Worm (Caenorhabditis elegans) whole organism, late embryonic: ENCODE measurements around the gene srx-118.

Source experiments
- F13H6.1 ChIP-seq: sonication (generic microtip); optimal IDR thresholded peaks from 2 replicates; lab custom pipeline; 2016; ENCODE audit warnings: missing genetic modification characterization, missing compliant biosample characterization
- K02D7.2 ChIP-seq: sonication (generic microtip); optimal IDR thresholded peaks from 2 replicates; lab custom pipeline; 2017; ENCODE audit warnings: mild to moderate bottlenecking, missing genetic modification characterization, missing compliant biosample characterization
- T23F11.4 ChIP-seq: fragments of 200-800 bp; sonication (Bioruptor generic); optimal IDR thresholded peaks from 2 replicates; lab custom pipeline; 2018; ENCODE audit warnings: mild to moderate bottlenecking, missing genetic modification characterization, missing compliant biosample characterization
- ahr-1 ChIP-seq: sonication (generic microtip); optimal IDR thresholded peaks from 2 replicates; lab custom pipeline; 2016; ENCODE audit warnings: missing genetic modification characterization, missing compliant biosample characterization
- ama-1 ChIP-seq: fragments of 150-350 bp; optimal IDR thresholded peaks from 2 replicates; lab custom pipeline; 2014
- ceh-14 ChIP-seq: sonication (generic microtip); optimal IDR thresholded peaks from 2 replicates; lab custom pipeline; 2016; ENCODE audit warnings: missing genotype, missing genetic modification characterization, missing compliant biosample characterization
- ceh-19 ChIP-seq: fragments of 200-800 bp; sonication (Bioruptor generic); optimal IDR thresholded peaks from 2 replicates; lab custom pipeline; 2018; ENCODE audit warnings: mild to moderate bottlenecking, missing genetic modification characterization, missing compliant biosample characterization
- ceh-22 ChIP-seq: sonication (generic microtip); optimal IDR thresholded peaks from 2 replicates; lab custom pipeline; 2017; ENCODE audit warnings: missing biosample characterization, missing genetic modification characterization
- ceh-24 ChIP-seq: sonication (generic microtip); optimal IDR thresholded peaks from 2 replicates; lab custom pipeline; 2016; ENCODE audit warnings: mild to moderate bottlenecking, missing genetic modification characterization, missing compliant biosample characterization
- ceh-31 ChIP-seq: sonication (generic microtip); optimal IDR thresholded peaks from 2 replicates; lab custom pipeline; 2016; ENCODE audit warnings: missing genetic modification characterization, missing compliant biosample characterization
- ceh-34 ChIP-seq: sonication (generic microtip); optimal IDR thresholded peaks from 2 replicates; lab custom pipeline; 2016; ENCODE audit warnings: mild to moderate bottlenecking, missing genetic modification characterization, missing compliant biosample characterization
- ceh-45 ChIP-seq: fragments of 200-800 bp; sonication (Bioruptor generic); IDR thresholded peaks from 2 replicates; pipeline ENCODE4 v1.3.6; 2022; ENCODE audit warnings: missing genetic modification reagents, missing genetic modification characterization, missing compliant biosample characterization
- ceh-48 ChIP-seq: sonication (generic microtip); optimal IDR thresholded peaks from 2 replicates; lab custom pipeline; 2016; ENCODE audit warnings: missing genetic modification characterization, inconsistent platforms, missing compliant biosample characterization
- ceh-6 ChIP-seq: fragments of 200-800 bp; sonication (Bioruptor generic); optimal IDR thresholded peaks from 2 replicates; lab custom pipeline; 2018; ENCODE audit warnings: mild to moderate bottlenecking, missing genetic modification characterization, missing compliant biosample characterization
- che-1 ChIP-seq: sonication (generic microtip); optimal IDR thresholded peaks from 2 replicates; lab custom pipeline; 2016; ENCODE audit warnings: mild to moderate bottlenecking, missing genetic modification characterization, missing compliant biosample characterization
- dve-1 ChIP-seq: sonication (generic microtip); optimal IDR thresholded peaks from 2 replicates; lab custom pipeline; 2017; ENCODE audit warnings: antibody characterized with exemption, mild to moderate bottlenecking, missing genetic modification characterization, missing compliant biosample characterization
- elt-2 ChIP-seq: sonication (generic microtip); optimal IDR thresholded peaks from 2 replicates; lab custom pipeline; 2016; ENCODE audit warnings: missing genetic modification reagents, missing genetic modification characterization, missing compliant biosample characterization
- elt-4 ChIP-seq: sonication (generic microtip); optimal IDR thresholded peaks from 2 replicates; lab custom pipeline; 2016; ENCODE audit warnings: missing genetic modification characterization, missing compliant biosample characterization
- ets-4 ChIP-seq: sonication (generic microtip); optimal IDR thresholded peaks from 2 replicates; lab custom pipeline; 2016; ENCODE audit warnings: missing genetic modification characterization, missing compliant biosample characterization
- eyg-1 ChIP-seq: sonication (generic microtip); optimal IDR thresholded peaks from 2 replicates; lab custom pipeline; 2016; ENCODE audit warnings: missing genotype, missing genetic modification characterization, missing compliant biosample characterization
- fax-1 ChIP-seq: sonication (generic microtip); optimal IDR thresholded peaks from 2 replicates; lab custom pipeline; 2016; ENCODE audit warnings: missing genotype, missing genetic modification characterization, missing compliant biosample characterization
- fkh-6 ChIP-seq: sonication (generic microtip); optimal IDR thresholded peaks from 2 replicates; lab custom pipeline; 2016; ENCODE audit warnings: missing genetic modification characterization, missing compliant biosample characterization
- gmeb-2 ChIP-seq: sonication (generic microtip); optimal IDR thresholded peaks from 2 replicates; lab custom pipeline; 2016; ENCODE audit warnings: missing genetic modification characterization, inconsistent platforms, missing compliant biosample characterization
- hlh-15 ChIP-seq: sonication (generic microtip); optimal IDR thresholded peaks from 2 replicates; lab custom pipeline; 2016; ENCODE audit warnings: missing genetic modification characterization, missing compliant biosample characterization
- hlh-30 ChIP-seq: sonication (generic microtip); optimal IDR thresholded peaks from 2 replicates; lab custom pipeline; 2017; ENCODE audit warnings: antibody characterized with exemption, missing genetic modification characterization, missing compliant biosample characterization; ENCODE audit not compliant: insufficient read depth
- hlh-6 ChIP-seq: sonication (generic microtip); optimal IDR thresholded peaks from 2 replicates; lab custom pipeline; 2016; ENCODE audit warnings: missing genotype, missing genetic modification characterization, missing compliant biosample characterization
- hlh-8 ChIP-seq: sonication (generic microtip); optimal IDR thresholded peaks from 2 replicates; lab custom pipeline; 2016; ENCODE audit warnings: missing genotype, missing genetic modification characterization, missing compliant biosample characterization
- lin-11 ChIP-seq: fragments of 200-800 bp; sonication (Bioruptor generic); optimal IDR thresholded peaks from 2 replicates; lab custom pipeline; 2018; ENCODE audit warnings: mild to moderate bottlenecking, missing genetic modification characterization, missing compliant biosample characterization
- madf-2 ChIP-seq: sonication (generic microtip); optimal IDR thresholded peaks from 2 replicates; lab custom pipeline; 2017; ENCODE audit warnings: missing genetic modification characterization, missing compliant biosample characterization
- mec-3 ChIP-seq: sonication (generic microtip); optimal IDR thresholded peaks from 2 replicates; lab custom pipeline; 2016; ENCODE audit warnings: borderline replicate concordance, missing genetic modification characterization, missing compliant biosample characterization
- nfya-1 ChIP-seq: sonication (generic microtip); optimal IDR thresholded peaks from 2 replicates; lab custom pipeline; 2017; ENCODE audit warnings: missing genetic modification characterization, mild to moderate bottlenecking, missing compliant biosample characterization, antibody characterized with exemption, moderate library complexity
- nhr-232 ChIP-seq: sonication (generic microtip); optimal IDR thresholded peaks from 2 replicates; lab custom pipeline; 2016; ENCODE audit warnings: missing genetic modification characterization, missing compliant biosample characterization
- odd-2 ChIP-seq: sonication (generic microtip); optimal IDR thresholded peaks from 2 replicates; lab custom pipeline; 2017; ENCODE audit warnings: antibody characterized with exemption, mild to moderate bottlenecking, missing genetic modification characterization, missing compliant biosample characterization
- pag-3 ChIP-seq: sonication (generic microtip); optimal IDR thresholded peaks from 2 replicates; lab custom pipeline; 2016; ENCODE audit warnings: missing compliant biosample characterization, missing genetic modification characterization, borderline replicate concordance
- pat-9 ChIP-seq: fragments of 200-800 bp; sonication (Bioruptor generic); optimal IDR thresholded peaks from 2 replicates; lab custom pipeline; 2018; ENCODE audit warnings: mild to moderate bottlenecking, missing genetic modification characterization, moderate library complexity, missing compliant biosample characterization
- pax-1 ChIP-seq: fragments of 150-350 bp; optimal IDR thresholded peaks from 2 replicates; lab custom pipeline; 2014; ENCODE audit warnings: missing biosample characterization, missing genetic modification characterization
- pha-2 ChIP-seq: sonication (generic microtip); optimal IDR thresholded peaks from 2 replicates; lab custom pipeline; 2017; ENCODE audit warnings: mild to moderate bottlenecking, missing genetic modification characterization, missing compliant biosample characterization
- pha-4 ChIP-seq: fragments of 150-350 bp; optimal IDR thresholded peaks from 2 replicates; lab custom pipeline; 2018; ENCODE audit warnings: missing biosample characterization, missing genetic modification reagents, missing genetic modification characterization
- pqm-1 ChIP-seq: sonication (generic microtip); optimal IDR thresholded peaks from 2 replicates; lab custom pipeline; 2016; ENCODE audit warnings: missing genetic modification characterization, missing compliant biosample characterization
- pros-1 ChIP-seq: fragments of 150-350 bp; optimal IDR thresholded peaks from 2 replicates; lab custom pipeline; 2014; ENCODE audit warnings: missing biosample characterization, missing genetic modification reagents, missing genetic modification characterization
- ref-2 ChIP-seq: sonication (generic microtip); optimal IDR thresholded peaks from 2 replicates; lab custom pipeline; 2016; ENCODE audit warnings: missing genetic modification characterization, missing compliant biosample characterization
- rnt-1 ChIP-seq: sonication (generic microtip); optimal IDR thresholded peaks from 2 replicates; lab custom pipeline; 2016; ENCODE audit warnings: missing genetic modification characterization, missing compliant biosample characterization
- sdc-2 ChIP-seq: sonication (generic microtip); optimal IDR thresholded peaks from 2 replicates; lab custom pipeline; 2016; ENCODE audit warnings: missing genotype, missing genetic modification characterization, missing compliant biosample characterization
- sox-2 ChIP-seq: fragments of 200-800 bp; sonication (Bioruptor generic); IDR thresholded peaks from 2 replicates; pipeline ENCODE4 v1.3.6; 2022; ENCODE audit warnings: missing genetic modification reagents, missing genetic modification characterization, missing compliant biosample characterization
- sox-4 ChIP-seq: sonication (generic microtip); optimal IDR thresholded peaks from 2 replicates; lab custom pipeline; 2017; ENCODE audit warnings: mild to moderate bottlenecking, missing genetic modification characterization, inconsistent platforms, missing compliant biosample characterization
- syd-9 ChIP-seq: sonication (generic microtip); optimal IDR thresholded peaks from 2 replicates; lab custom pipeline; 2016; ENCODE audit warnings: mild to moderate bottlenecking, missing genetic modification characterization, moderate library complexity, missing compliant biosample characterization
- tbx-7 ChIP-seq: sonication (generic microtip); optimal IDR thresholded peaks from 2 replicates; lab custom pipeline; 2016; ENCODE audit warnings: missing genotype, missing genetic modification characterization, missing compliant biosample characterization
- ttx-3 ChIP-seq: sonication (generic microtip); optimal IDR thresholded peaks from 2 replicates; lab custom pipeline; 2016; ENCODE audit warnings: missing genetic modification reagents, missing genetic modification characterization, missing compliant biosample characterization
- unc-42 ChIP-seq: sonication (generic microtip); optimal IDR thresholded peaks from 2 replicates; lab custom pipeline; 2016; ENCODE audit warnings: missing genotype, missing genetic modification characterization, missing compliant biosample characterization
- unc-55 ChIP-seq: sonication (generic microtip); optimal IDR thresholded peaks from 2 replicates; lab custom pipeline; 2017; ENCODE audit warnings: missing biosample characterization, missing genetic modification reagents, missing genetic modification characterization
- unc-86 ChIP-seq: sonication (generic microtip); optimal IDR thresholded peaks from 2 replicates; lab custom pipeline; 2016; ENCODE audit warnings: missing genetic modification characterization, missing compliant biosample characterization
- zip-5 ChIP-seq: sonication (generic microtip); optimal IDR thresholded peaks from 2 replicates; lab custom pipeline; 2016; ENCODE audit warnings: missing genetic modification characterization, missing compliant biosample characterization
- ztf-16 ChIP-seq: sonication (generic microtip); optimal IDR thresholded peaks from 2 replicates; lab custom pipeline; 2017; ENCODE audit warnings: missing genetic modification characterization, missing compliant biosample characterization

The srx-118 gene

ce11 chrII:12494556-12495131, 31.0 kb upstream of the srx-118 start, which contains the start of gene col-85:
col-85 (minus strand) TSS chrII:12495095.
- no peak for TF ChIP-seq ama-1
- TF ChIP-seq ahr-1, result peak; percentile 86
- TF ChIP-seq ceh-24, result peak; percentile 90
- peak; percentile 88 for TF ChIP-seq fax-1
- peak; percentile 95 for TF ChIP-seq ztf-16 (tag; lab: Kevin White, UChicago)
- TF ChIP-seq unc-55 (GFP tag; lab: Kevin White, UChicago), result no peak
- peak; percentile 75 for TF ChIP-seq mec-3 (tag; lab: Kevin White, UChicago)
- TF ChIP-seq pax-1 (tag; lab: Kevin White, UChicago), result no peak
- peak; percentile 96 for TF ChIP-seq ceh-45 (GFP tag; lab: Robert Waterston, UW)
- peak; percentile 92 for TF ChIP-seq ceh-34 (tag; lab: Kevin White, UChicago)
- TF ChIP-seq ceh-48, result peak; percentile 86
- peak; percentile 96 for TF ChIP-seq ceh-14 (tag; lab: Kevin White, UChicago)
- peak; percentile 85 for TF ChIP-seq F13H6.1 (tag; lab: Kevin White, UChicago)
- TF ChIP-seq zip-5, result peak; percentile 83
- no peak for TF ChIP-seq elt-4 (tag; lab: Kevin White, UChicago)
- peak; percentile 90 for TF ChIP-seq hlh-8 (tag; lab: Kevin White, UChicago)
- peak; percentile 89 for TF ChIP-seq rnt-1
- peak; percentile 81 for TF ChIP-seq dve-1 (tag; lab: Kevin White, UChicago)
- peak; percentile 84 for TF ChIP-seq nfya-1 (tag; lab: Kevin White, UChicago)
- no peak for TF ChIP-seq ceh-22 (tag; lab: Kevin White, UChicago)
- TF ChIP-seq pat-9, result peak; percentile 94
- TF ChIP-seq gmeb-2 (tag; lab: Kevin White, UChicago), result peak; percentile 98
- TF ChIP-seq eyg-1 (tag; lab: Kevin White, UChicago), result peak; percentile 68
- peak; percentile 94 for TF ChIP-seq ceh-19 (GFP tag; lab: Kevin White, UChicago)
- peak; percentile 84 for TF ChIP-seq unc-42 (tag; lab: Kevin White, UChicago)
- TF ChIP-seq tbx-7, result peak; percentile 43
- TF ChIP-seq pqm-1 (tag; lab: Kevin White, UChicago), result peak; percentile 86
- TF ChIP-seq unc-86 (tag; lab: Kevin White, UChicago), result peak; percentile 84
- peak; percentile 97 for TF ChIP-seq sox-4 (tag; lab: Kevin White, UChicago)
- peak; percentile 89 for TF ChIP-seq sdc-2 (tag; lab: Kevin White, UChicago)
- TF ChIP-seq sox-2 (GFP tag; lab: Robert Waterston, UW), result peak; percentile 92
- no peak for TF ChIP-seq pros-1
- TF ChIP-seq ceh-31, result peak; percentile 86
- TF ChIP-seq hlh-30 (tag; lab: Kevin White, UChicago), result peak; percentile 46
- TF ChIP-seq hlh-6 (tag; lab: Kevin White, UChicago), result peak; percentile 95
- peak; percentile 95 for TF ChIP-seq fkh-6 (tag; lab: Kevin White, UChicago)
- peak; percentile 89 for TF ChIP-seq pag-3 (tag; lab: Kevin White, UChicago)
- peak; percentile 97 for TF ChIP-seq T23F11.4 (GFP tag; lab: Kevin White, UChicago)
- peak; percentile 93 for TF ChIP-seq madf-2 (tag; lab: Kevin White, UChicago)
- peak; percentile 91 for TF ChIP-seq ceh-6 (GFP tag; lab: Kevin White, UChicago)
- TF ChIP-seq ref-2, result peak; percentile 89
- peak; percentile 91 for TF ChIP-seq hlh-15 (tag; lab: Kevin White, UChicago)
- TF ChIP-seq pha-2 (tag; lab: Kevin White, UChicago), result peak; percentile 94
- TF ChIP-seq nhr-232, result peak; percentile 85
- TF ChIP-seq ttx-3 (tag; lab: Kevin White, UChicago), result peak; percentile 92
- TF ChIP-seq odd-2 (tag; lab: Kevin White, UChicago), result peak; percentile 79
- TF ChIP-seq syd-9 (tag; lab: Kevin White, UChicago), result peak; percentile 93
- peak; percentile 95 for TF ChIP-seq K02D7.2
- peak; percentile 78 for TF ChIP-seq ets-4 (tag; lab: Kevin White, UChicago)
- TF ChIP-seq pha-4 (tag; lab: Kevin White, UChicago), result no peak
- TF ChIP-seq lin-11 (tag; lab: Kevin White, UChicago), result peak; percentile 87
- peak; percentile 93 for TF ChIP-seq che-1 (tag; lab: Kevin White, UChicago)
- TF ChIP-seq elt-2 (tag; lab: Kevin White, UChicago), result peak; percentile 96
